Worm (Caenorhabditis elegans) whole organism, midembryonic: Measurements from ENCODE around the gene srab-2.

Experiments
- T22C8.4 ChIP-seq: fragments of 200-800 bp; sonication (Bioruptor generic); IDR thresholded peaks from 2 replicates; pipeline ENCODE4 v1.3.6; 2022; ENCODE audit warnings: missing genetic modification characterization, missing compliant biosample characterization
- cog-1 ChIP-seq: sonication (generic microtip); optimal IDR thresholded peaks from 2 replicates; lab custom pipeline; 2016; ENCODE audit warnings: missing genetic modification characterization, missing compliant biosample characterization
- flt-1 ChIP-seq: fragments of 200-800 bp; sonication (Bioruptor generic); IDR thresholded peaks from 2 replicates; pipeline ENCODE4 v1.3.6; 2022; ENCODE audit warnings: missing genetic modification characterization, missing compliant biosample characterization
- klf-2 ChIP-seq: fragments of 200-800 bp; sonication (Bioruptor generic); conservative IDR thresholded peaks from 2 replicates; pipeline ENCODE4 v1.3.6; 2022; ENCODE audit warnings: missing genetic modification reagents, missing genetic modification characterization, missing compliant biosample characterization
- med-1 ChIP-seq: sonication (generic microtip); optimal IDR thresholded peaks from 2 replicates; lab custom pipeline; 2017; ENCODE audit warnings: missing genetic modification characterization, mild to moderate bottlenecking, missing compliant biosample characterization, antibody characterized with exemption, missing genetic modification reagents; ENCODE audit not compliant: insufficient read depth
- ref-1 ChIP-seq: fragments of 200-800 bp; sonication (Bioruptor generic); conservative IDR thresholded peaks from 2 replicates; pipeline ENCODE4 v1.3.6; 2022; ENCODE audit warnings: missing genetic modification reagents, missing genetic modification characterization, missing compliant biosample characterization
- tab-1 ChIP-seq: fragments of 200-800 bp; sonication (Bioruptor generic); IDR thresholded peaks from 2 replicates; pipeline ENCODE4 v1.3.6; 2022; ENCODE audit warnings: missing genetic modification characterization, missing compliant biosample characterization
- ztf-23 ChIP-seq: fragments of 200-800 bp; sonication (Bioruptor generic); IDR thresholded peaks from 2 replicates; pipeline ENCODE4 v1.3.6; 2022; ENCODE audit warnings: missing genetic modification reagents, missing genetic modification characterization, missing compliant biosample characterization
- ztf-29 ChIP-seq: fragments of 200-800 bp; sonication (Bioruptor generic); IDR thresholded peaks from 2 replicates; pipeline ENCODE4 v1.3.6; 2022; ENCODE audit warnings: missing genetic modification reagents, missing genetic modification characterization, missing compliant biosample characterization

DNA sequence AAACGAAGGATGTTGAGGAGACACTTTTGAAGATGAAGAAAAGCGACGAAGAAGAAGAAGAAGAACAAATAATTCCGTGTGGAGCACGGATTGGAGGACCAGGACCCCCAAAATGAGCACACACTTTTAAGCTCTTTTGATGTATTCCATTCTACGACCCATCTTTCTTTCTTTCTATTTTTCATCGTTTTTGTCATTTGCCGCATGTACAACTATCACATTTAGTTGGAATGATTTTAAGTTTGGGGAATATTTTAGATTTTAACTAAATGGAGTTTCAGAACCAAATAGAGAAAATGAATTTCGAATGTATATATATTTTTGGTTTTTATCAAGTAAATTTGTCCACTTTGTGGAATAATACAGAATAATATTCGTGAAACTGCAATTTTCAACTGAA, 5.9 kb downstream of the srab-2 start, which contains the start of gene unc-46:
- TF ChIP-seq flt-1 (GFP tag; lab: Robert Waterston, UW) (no peak), ref-1 (no peak), med-1 (GFP tag; lab: Kevin White, UChicago) (no peak), cog-1 (tag; lab: Kevin White, UChicago) (no peak), klf-2 (no peak), T22C8.4 (GFP tag; lab: Robert Waterston, UW) (no peak), ztf-23 (no peak), tab-1 (GFP tag; lab: Robert Waterston, UW) (no peak), ztf-29 (GFP tag; lab: Robert Waterston, UW) (no peak)
